Worm (Caenorhabditis elegans) whole organism, L4 larva: ENCODE measurements around the gene egl-18.

ENCODE experiments used
- T20F7.1 ChIP-seq: fragments of 200-800 bp; sonication (Bioruptor generic); optimal IDR thresholded peaks from 2 replicates; lab custom pipeline; 2018; ENCODE audit warnings: mild to moderate bottlenecking, missing genetic modification characterization, missing compliant biosample characterization
- Y48G9A.11 ChIP-seq: fragments of 200-800 bp; sonication (Bioruptor generic); IDR thresholded peaks from 2 replicates; pipeline ENCODE4 v1.3.6; 2022; ENCODE audit warnings: missing genetic modification reagents, missing genetic modification characterization, missing compliant biosample characterization
- ZK546.5 ChIP-seq, 2 experiments: sonication (generic microtip); optimal IDR thresholded peaks; 2 replicates each; lab custom pipeline; 2017; ENCODE audit warnings: missing biosample characterization in 2 of 2, missing genetic modification characterization in 2 of 2
- aha-1 ChIP-seq: fragments of 150-350 bp; peaks from one replicate; lab custom pipeline; 2014; ENCODE audit warnings: missing biosample characterization, missing genetic modification characterization
- ama-1 ChIP-seq: fragments of 150-350 bp; optimal IDR thresholded peaks from 2 replicates; lab custom pipeline; 2014; ENCODE audit warnings: inconsistent platforms, mixed read lengths
- ceh-28 ChIP-seq: fragments of 150-350 bp; optimal IDR thresholded peaks from 2 replicates; lab custom pipeline; 2014; ENCODE audit warnings: missing biosample characterization, missing genetic modification reagents, missing genetic modification characterization
- ces-1 ChIP-seq: fragments of 150-350 bp; sonication (generic microtip); optimal IDR thresholded peaks from 4 replicates; lab custom pipeline; 2014; ENCODE audit warnings: missing biosample characterization, missing genetic modification reagents, missing genetic modification characterization
- duxl-1 ChIP-seq: sonication (generic microtip); optimal IDR thresholded peaks from 2 replicates; lab custom pipeline; 2016; ENCODE audit warnings: mild to moderate bottlenecking, missing genetic modification characterization, moderate library complexity, missing compliant biosample characterization; ENCODE audit not compliant: poor library complexity
- egl-43 ChIP-seq: fragments of 200-800 bp; sonication (Bioruptor generic); IDR thresholded peaks from 2 replicates; pipeline ENCODE4 v1.3.6; 2022; ENCODE audit warnings: missing genetic modification reagents, missing genetic modification characterization, missing compliant biosample characterization
- hlh-11 ChIP-seq: fragments of 200-800 bp; sonication (Bioruptor generic); optimal IDR thresholded peaks from 2 replicates; lab custom pipeline; 2018; ENCODE audit warnings: mild to moderate bottlenecking, missing genetic modification characterization, missing compliant biosample characterization
- hlh-30 ChIP-seq: sonication (generic microtip); optimal IDR thresholded peaks from 2 replicates; lab custom pipeline; 2017; ENCODE audit warnings: antibody characterized with exemption, mild to moderate bottlenecking, missing genetic modification characterization, missing compliant biosample characterization; ENCODE audit not compliant: insufficient read depth
- hmg-1.1 ChIP-seq: fragments of 200-800 bp; sonication (Bioruptor generic); IDR thresholded peaks from 2 replicates; pipeline ENCODE4 v1.3.6; 2022; ENCODE audit warnings: missing genetic modification reagents, missing genetic modification characterization, missing compliant biosample characterization
- lim-7 ChIP-seq: fragments of 200-800 bp; sonication (Bioruptor generic); IDR thresholded peaks from 2 replicates; pipeline ENCODE4 v1.3.6; 2022; ENCODE audit warnings: missing genetic modification characterization, missing compliant biosample characterization
- lin-1 ChIP-seq: fragments of 200-800 bp; sonication (Bioruptor generic); IDR thresholded peaks from 2 replicates; pipeline ENCODE4 v1.3.6; 2022; ENCODE audit warnings: missing genetic modification reagents, missing genetic modification characterization, missing compliant biosample characterization
- lin-15B ChIP-seq: fragments of 150-350 bp; sonication (generic microtip); optimal IDR thresholded peaks from 3 replicates; lab custom pipeline; 2014; ENCODE audit warnings: missing biosample characterization, missing genetic modification characterization
- lin-29 ChIP-seq: fragments of 200-800 bp; sonication (Bioruptor generic); IDR thresholded peaks from 2 replicates; pipeline ENCODE4 v1.3.6; 2022; ENCODE audit warnings: missing genetic modification reagents, missing genetic modification characterization, missing compliant biosample characterization
- lsy-2 ChIP-seq, 2 experiments: fragments of 150-350 bp in 1 of 2; sonication (generic microtip) in 1 of 2; optimal IDR thresholded peaks; 2 replicates each; lab custom pipeline; 2014 to 2017; ENCODE audit warnings: missing biosample characterization in 2 of 2, missing genetic modification characterization in 2 of 2
- mdl-1 ChIP-seq, 2 experiments: fragments of 150-350 bp in 1 of 2; sonication (generic microtip) in 1 of 2; optimal IDR thresholded peaks; 2 replicates each; lab custom pipeline; 2014 to 2017; ENCODE audit warnings: missing biosample characterization in 2 of 2, missing genetic modification characterization in 2 of 2
- mdt-29 ChIP-seq: fragments of 200-800 bp; sonication (Bioruptor generic); IDR thresholded peaks from 2 replicates; pipeline ENCODE4 v1.3.6; 2022; ENCODE audit warnings: missing genetic modification reagents, missing genetic modification characterization, missing compliant biosample characterization
- mes-2 ChIP-seq: sonication (generic microtip); optimal IDR thresholded peaks from 2 replicates; lab custom pipeline; 2016; ENCODE audit warnings: missing genotype, mild to moderate bottlenecking, missing genetic modification characterization, missing compliant biosample characterization; ENCODE audit not compliant: poor library complexity, severe bottlenecking
- nhr-102 ChIP-seq: sonication (generic microtip); optimal IDR thresholded peaks from 2 replicates; lab custom pipeline; 2016; ENCODE audit warnings: mild to moderate bottlenecking, missing genetic modification characterization, moderate library complexity, missing compliant biosample characterization
- nhr-111 ChIP-seq: fragments of 200-800 bp; sonication (Bioruptor generic); optimal IDR thresholded peaks from 2 replicates; lab custom pipeline; 2018; ENCODE audit warnings: mild to moderate bottlenecking, missing genetic modification characterization, missing compliant biosample characterization
- nhr-237 ChIP-seq: sonication (generic microtip); optimal IDR thresholded peaks from 2 replicates; lab custom pipeline; 2017; ENCODE audit warnings: missing biosample characterization, missing genetic modification characterization
- nhr-77 ChIP-seq: fragments of 150-350 bp; optimal IDR thresholded peaks from 2 replicates; lab custom pipeline; 2014; ENCODE audit warnings: missing biosample characterization, missing genetic modification characterization
- pqm-1 ChIP-seq: sonication (generic microtip); optimal IDR thresholded peaks from 2 replicates; lab custom pipeline; 2017; ENCODE audit warnings: missing biosample characterization, missing genetic modification characterization
- rbr-2 ChIP-seq: sonication (generic microtip); optimal IDR thresholded peaks from 2 replicates; lab custom pipeline; 2016; ENCODE audit warnings: missing genotype, missing genetic modification characterization, missing compliant biosample characterization
- saeg-2 ChIP-seq: fragments of 200-800 bp; sonication (Bioruptor generic); IDR thresholded peaks from 2 replicates; pipeline ENCODE4 v1.3.6; 2022; ENCODE audit warnings: missing genetic modification reagents, missing genetic modification characterization, missing compliant biosample characterization
- set-16 ChIP-seq: fragments of 200-800 bp; sonication (Bioruptor generic); IDR thresholded peaks from 2 replicates; pipeline ENCODE4 v1.3.6; 2022; ENCODE audit warnings: missing genetic modification reagents, missing genetic modification characterization, missing compliant biosample characterization
- snpc-4 ChIP-seq: fragments of 150-350 bp; optimal IDR thresholded peaks from 2 replicates; lab custom pipeline; 2014; ENCODE audit warnings: missing biosample characterization, missing genetic modification characterization
- tag-97 ChIP-seq: fragments of 200-800 bp; sonication (Bioruptor generic); IDR thresholded peaks from 2 replicates; pipeline ENCODE4 v1.3.6; 2022; ENCODE audit warnings: missing genetic modification characterization, missing compliant biosample characterization
- unc-130 ChIP-seq: sonication (generic microtip); optimal IDR thresholded peaks from 2 replicates; lab custom pipeline; 2016; ENCODE audit warnings: missing genetic modification reagents, missing genetic modification characterization, missing compliant biosample characterization
- unc-39 ChIP-seq: sonication (generic microtip); optimal IDR thresholded peaks from 2 replicates; lab custom pipeline; 2017; ENCODE audit warnings: missing biosample characterization, missing genetic modification characterization
- unc-62 ChIP-seq, 3 experiments: fragments of 150-350 bp in 1 of 3; sonication (generic microtip); optimal IDR thresholded peaks in 2 of 3; peaks in 1 of 3; 1 replicate in 1 of 3; 2 replicates in 2 of 3; lab custom pipeline; 2014 to 2017; ENCODE audit warnings: missing biosample characterization in 3 of 3, missing genetic modification characterization in 3 of 3, missing genetic modification reagents in 3 of 3, missing genotype in 1 of 3
- zag-1 ChIP-seq: fragments of 150-350 bp; optimal IDR thresholded peaks from 2 replicates; lab custom pipeline; 2014; ENCODE audit warnings: missing biosample characterization, missing genetic modification characterization
- zfp-3 ChIP-seq: fragments of 200-800 bp; sonication (Bioruptor generic); conservative IDR thresholded peaks from 2 replicates; pipeline ENCODE4 v1.3.6; 2022; ENCODE audit warnings: missing genetic modification reagents, missing genetic modification characterization, missing compliant biosample characterization
- zip-2 ChIP-seq: fragments of 150-350 bp; optimal IDR thresholded peaks from 2 replicates; lab custom pipeline; 2014; ENCODE audit warnings: missing biosample characterization, missing genetic modification characterization
- ztf-11 ChIP-seq: fragments of 150-350 bp; optimal IDR thresholded peaks from 2 replicates; lab custom pipeline; 2014; ENCODE audit warnings: missing biosample characterization, missing genetic modification characterization

egl-18 gene

DNA sequence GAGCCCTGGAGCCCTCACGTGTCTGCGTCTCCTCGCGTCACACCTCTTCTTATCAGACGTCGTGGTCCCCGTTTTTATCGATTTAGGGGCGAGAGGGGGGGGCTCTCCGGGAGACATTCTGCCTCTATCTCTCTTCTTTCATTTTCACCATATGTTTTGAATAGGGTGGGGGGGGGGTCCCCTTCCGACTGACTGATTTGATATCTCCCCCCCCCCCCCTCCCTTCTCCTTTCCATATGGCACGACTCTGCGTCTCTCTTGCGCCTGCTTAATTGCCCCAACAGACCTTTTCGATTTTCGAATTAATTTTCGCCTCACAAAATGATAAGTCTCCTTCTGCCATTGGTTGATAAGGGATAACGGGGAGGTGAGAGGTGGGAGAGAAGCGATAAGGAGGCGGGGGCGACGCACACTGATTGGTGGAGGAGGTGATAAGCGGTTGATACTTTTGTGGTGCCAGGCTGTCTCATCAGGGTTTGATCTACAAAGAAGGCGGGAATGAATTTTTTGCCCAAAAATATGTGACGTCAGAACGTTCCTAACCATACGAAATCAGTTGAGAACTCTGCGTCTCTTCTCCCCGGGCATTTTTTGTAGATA, 2.0 kb downstream of the egl-18 start:
- TF ChIP-seq hmg-1.1 (GFP tag; lab: Robert Waterston, UW) (0 out of 2 replicates have a peak, but pooled peaks have one; percentile 6), set-16 (peak; percentile 80), duxl-1 (tag; lab: Kevin White, UChicago) (peak; percentile 95), saeg-2 (no peak), ztf-11 (no peak), lsy-2 (tag; optimal IDR thresholded peaks at IDR 0.05; lab: Kevin White, UChicago) (peak in 1 of 2 experiments; percentile 66), unc-62 (GFP tag; optimal IDR thresholded peaks at IDR 0.05 in 1 of 2; lab: Kevin White, UChicago) (peak in 1 of 2 experiments; percentile 78), unc-62 (tag; optimal IDR thresholded peaks at IDR 0.05; lab: Kevin White, UChicago) (no peak), pqm-1 (tag; lab: Kevin White, UChicago) (no peak)
- TF ChIP-seq, all 104 proteins: peak for 5

DNA sequence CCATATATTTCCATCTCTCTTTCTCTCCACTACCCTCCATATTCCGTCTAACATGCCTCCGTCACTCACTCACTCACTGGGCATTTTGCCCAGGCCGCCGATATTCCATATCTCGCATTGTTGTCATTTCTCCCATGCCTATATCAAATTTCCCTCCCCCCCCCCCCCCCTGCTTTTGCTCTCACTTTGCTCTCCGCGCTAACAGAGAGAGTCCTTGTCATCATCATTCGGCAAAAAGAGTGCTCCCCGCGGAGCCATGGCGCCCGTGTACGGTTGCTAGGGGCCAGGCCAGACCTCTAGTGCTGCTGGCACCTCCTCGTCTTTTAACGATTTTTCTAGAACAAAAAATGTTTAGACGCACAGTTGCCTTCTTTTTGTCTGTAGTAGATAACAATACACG, 3.1 kb downstream of the egl-18 start:
- TF ChIP-seq zip-2 (tag; lab: Kevin White, UChicago) (no peak), hlh-11 (tag; lab: Kevin White, UChicago) (no peak), ces-1 (GFP tag; lab: Kevin White, UChicago) (no peak), T20F7.1 (GFP tag; lab: Kevin White, UChicago) (no peak), lin-15B (tag; lab: Kevin White, UChicago) (no peak), zfp-3 (GFP tag; lab: Robert Waterston, UW) (no peak), unc-130 (GFP tag; lab: Kevin White, UChicago) (no peak), nhr-102 (tag; lab: Kevin White, UChicago) (no peak), nhr-77 (tag; lab: Kevin White, UChicago) (no peak), set-16 (peak; percentile 71), unc-39 (tag; lab: Kevin White, UChicago) (no peak), lim-7 (GFP tag; lab: Robert Waterston, UW) (0 out of 2 replicates have a peak, but pooled peaks have one; percentile 32), ama-1 (lab: Kevin White, UChicago) (no peak), nhr-111 (GFP tag; lab: Kevin White, UChicago) (no peak), ZK546.5 (tag; optimal IDR thresholded peaks at IDR 0.05; lab: Kevin White, UChicago) (no peak), nhr-237 (no peak), ceh-28 (tag; lab: Kevin White, UChicago) (no peak), lin-1 (GFP tag; lab: Robert Waterston, UW) (no peak), mes-2 (tag; lab: Kevin White, UChicago) (no peak), Y48G9A.11 (GFP tag; lab: Robert Waterston, UW) (0 out of 2 replicates have a peak, but pooled peaks have one; percentile 20), zag-1 (tag; lab: Kevin White, UChicago) (no peak), mdt-29 (no peak), mdl-1 (tag; optimal IDR thresholded peaks at IDR 0.05; lab: Kevin White, UChicago) (no peak)

DNA sequence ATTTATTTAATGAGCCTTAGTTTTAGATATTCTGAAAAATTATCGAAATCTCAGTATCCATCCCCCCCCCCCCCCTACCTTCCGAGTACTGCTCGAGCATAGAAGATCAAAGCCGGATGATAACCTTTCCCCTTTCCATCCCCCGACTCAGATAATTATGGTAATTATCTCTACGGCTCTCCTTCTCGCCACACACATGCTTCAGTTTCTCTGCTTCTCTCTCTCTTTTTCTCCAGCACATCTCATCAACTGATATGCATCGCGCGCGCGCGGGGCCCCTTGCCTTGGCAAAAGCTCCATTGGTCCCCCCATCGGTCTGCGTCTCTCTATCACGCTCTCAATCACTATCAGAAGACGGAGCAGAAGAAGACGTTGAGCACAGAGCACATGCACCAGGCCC, 4.6 kb downstream of the egl-18 start:
- TF ChIP-seq aha-1 (peak; percentile 81), hmg-1.1 (GFP tag; lab: Robert Waterston, UW) (peak; percentile 38; the same call in 1 of the 2 replicates), snpc-4 (tag; lab: Kevin White, UChicago) (no peak), set-16 (peak; percentile 78), lin-29 (GFP tag; lab: Robert Waterston, UW) (no peak), nhr-237 (no peak), tag-97 (GFP tag; lab: Robert Waterston, UW) (no peak), rbr-2 (tag; lab: Kevin White, UChicago) (peak; percentile 12), hlh-30 (tag; lab: Kevin White, UChicago) (peak; percentile 80), lin-15B (tag; lab: Kevin White, UChicago) (no peak), egl-43 (GFP tag; lab: Robert Waterston, UW) (peak; percentile 12; the same call in 1 of the 2 replicates), lsy-2 (tag; optimal IDR thresholded peaks at IDR 0.05; lab: Kevin White, UChicago) (peak in 1 of 2 experiments; percentile 1)
